In the genomic region with DNA sequence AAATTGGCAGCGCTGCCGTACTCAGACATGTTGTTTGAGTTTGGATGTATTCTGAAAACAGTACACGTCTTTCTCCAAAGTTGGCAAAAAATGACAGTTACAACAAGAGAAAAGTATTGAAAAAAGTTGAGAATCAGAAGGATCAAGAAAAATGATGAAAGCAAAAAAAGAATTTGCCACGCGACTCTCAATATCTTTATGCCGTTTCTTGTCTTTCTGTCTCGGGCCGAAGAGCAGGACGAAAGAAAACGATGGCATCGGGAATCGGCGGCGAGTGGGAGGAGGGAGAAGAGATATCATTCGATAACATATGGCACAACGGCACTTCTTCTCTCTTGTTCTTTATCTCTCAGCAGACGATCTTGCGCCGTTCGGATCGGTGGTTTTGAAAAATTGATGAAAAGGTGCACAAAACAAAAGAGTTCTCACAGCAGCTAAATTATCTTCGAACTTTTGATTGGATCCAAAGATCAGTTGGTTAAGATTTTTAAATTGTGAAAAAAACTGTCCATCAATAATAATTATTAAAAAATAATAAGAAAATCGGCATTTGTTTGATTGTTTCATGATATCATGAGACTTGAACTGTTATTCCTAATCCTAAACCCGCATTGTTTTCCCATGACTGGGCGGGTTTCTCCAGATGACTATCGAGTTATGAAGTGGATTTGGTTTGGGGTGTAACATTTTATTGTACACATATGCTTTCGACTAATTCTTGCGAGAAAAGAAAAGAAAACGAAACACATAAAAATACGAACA, we compare ENCODE assay signal across 6 worm cellular contexts.
TF ChIP-seq lines count a peak whose summit lies in the region.

A gene (minus strand): TSS at position 51 of the 762 bp plus-strand sequence.

TF ChIP-seq in whole organism, L1 larva, 84 proteins besides CTCF, POLR2A, EP300 and RAD21:
- TF ChIP-seq nhr-47 (tag; optimal IDR thresholded peaks at IDR 0.05; lab: Kevin White, UChicago), result no peak
- no peak for TF ChIP-seq C04F5.9 (tag; optimal IDR thresholded peaks at IDR 0.05; lab: Kevin White, UChicago)
- TF ChIP-seq nhr-71 (tag; optimal IDR thresholded peaks at IDR 0.05; lab: Kevin White, UChicago), result peak; percentile 22
- peak; percentile 90 for TF ChIP-seq pag-3 (tag; optimal IDR thresholded peaks at IDR 0.05; lab: Kevin White, UChicago; ENCODE audit: borderline replicate concordance, insufficient read depth)
- peak; percentile 52 for TF ChIP-seq dsc-1 (tag; optimal IDR thresholded peaks at IDR 0.05; lab: Kevin White, UChicago)
- TF ChIP-seq snu-23 (GFP tag; optimal IDR thresholded peaks at IDR 0.05; lab: Kevin White, UChicago), result peak; percentile 23
- TF ChIP-seq lin-14 (GFP tag; optimal IDR thresholded peaks at IDR 0.05; lab: Kevin White, UChicago), result peak; percentile 52
- peak; percentile 52 for TF ChIP-seq rnt-1 (tag; optimal IDR thresholded peaks at IDR 0.05; lab: Kevin White, UChicago)
TF ChIP-seq in whole organism, L1 larva: peak in this region for 6.

TF ChIP-seq in whole organism, L2 larva, 48 proteins besides CTCF, POLR2A, EP300 and RAD21 (continues in another document):
- TF ChIP-seq nhr-23 (tag; optimal IDR thresholded peaks at IDR 0.05; lab: Kevin White, UChicago), result no peak
- TF ChIP-seq peb-1 (tag; optimal IDR thresholded peaks at IDR 0.05; lab: Kevin White, UChicago), result no peak
- no peak for TF ChIP-seq gmeb-1 (tag; optimal IDR thresholded peaks at IDR 0.05; lab: Kevin White, UChicago)
- no peak for TF ChIP-seq lsy-2 (tag; optimal IDR thresholded peaks at IDR 0.05; lab: Kevin White, UChicago)
- TF ChIP-seq sma-3 (GFP tag; optimal IDR thresholded peaks at IDR 0.05; lab: Kevin White, UChicago), result no peak
- TF ChIP-seq unc-62 (GFP tag; optimal IDR thresholded peaks at IDR 0.05; lab: Kevin White, UChicago), result no peak
- TF ChIP-seq alr-1 (tag; optimal IDR thresholded peaks at IDR 0.05; lab: Kevin White, UChicago), result no peak
- no peak for TF ChIP-seq Y55F3AM.14 (GFP tag; optimal IDR thresholded peaks at IDR 0.05; lab: Kevin White, UChicago)
- TF ChIP-seq lin-39 (tag; optimal IDR thresholded peaks at IDR 0.05; lab: Kevin White, UChicago), result no peak
- no peak for TF ChIP-seq nhr-237 (tag; optimal IDR thresholded peaks at IDR 0.05; lab: Kevin White, UChicago)
- TF ChIP-seq nhr-77 (tag; optimal IDR thresholded peaks at IDR 0.05; lab: Kevin White, UChicago), result no peak
- TF ChIP-seq F13H6.1 (tag; optimal IDR thresholded peaks at IDR 0.05; lab: Kevin White, UChicago), result peak; percentile 29
- TF ChIP-seq zag-1 (tag; optimal IDR thresholded peaks at IDR 0.05; lab: Kevin White, UChicago), result no peak
- TF ChIP-seq crh-2 (tag; optimal IDR thresholded peaks at IDR 0.05; lab: Kevin White, UChicago), result no peak
- no peak for TF ChIP-seq sem-4 (tag; optimal IDR thresholded peaks at IDR 0.05; lab: Kevin White, UChicago)
- TF ChIP-seq nhr-11 (tag; optimal IDR thresholded peaks at IDR 0.05; lab: Kevin White, UChicago), result no peak

TF ChIP-seq in whole organism, L4 larva, 104 proteins besides CTCF, POLR2A, EP300 and RAD21:
- TF ChIP-seq hlh-11 (tag; optimal IDR thresholded peaks at IDR 0.05; lab: Kevin White, UChicago) (peak; percentile 55), egl-43 (GFP tag; IDR thresholded peaks at IDR 0.05; lab: Robert Waterston, UW) (no peak), nhr-28 (tag; optimal IDR thresholded peaks at IDR 0.05; lab: Kevin White, UChicago) (no peak), zip-2 (tag; optimal IDR thresholded peaks at IDR 0.05; lab: Kevin White, UChicago) (no peak), nhr-11 (tag; optimal IDR thresholded peaks at IDR 0.05; lab: Kevin White, UChicago) (peak; percentile 1), zag-1 (tag; optimal IDR thresholded peaks at IDR 0.05; lab: Kevin White, UChicago) (no peak), aha-1 (tag; lab: Kevin White, UChicago) (peak; percentile 63)
TF ChIP-seq in whole organism, L4 larva: peak in this region for 3.

TF ChIP-seq in whole organism, late embryonic, 69 proteins besides CTCF, POLR2A, EP300 and RAD21:
- TF ChIP-seq sdc-2 (tag; optimal IDR thresholded peaks at IDR 0.05; lab: Kevin White, UChicago) (no peak), sox-4 (tag; optimal IDR thresholded peaks at IDR 0.05; lab: Kevin White, UChicago) (no peak), npax-4 (tag; optimal IDR thresholded peaks at IDR 0.05; lab: Kevin White, UChicago) (no peak), ceh-18 (tag; optimal IDR thresholded peaks at IDR 0.05; lab: Kevin White, UChicago) (peak; percentile 7)

TF ChIP-seq in whole organism, mixed stage, embryonic, 35 proteins besides CTCF, POLR2A, EP300 and RAD21:
- TF ChIP-seq hlh-1 (tag; optimal IDR thresholded peaks at IDR 0.05; lab: Kevin White, UChicago) (peak; percentile 82), elt-1 (tag; optimal IDR thresholded peaks at IDR 0.05; lab: Kevin White, UChicago; ENCODE audit: borderline replicate concordance, insufficient read depth) (no peak)

TF ChIP-seq in whole organism, young adult, 124 proteins besides CTCF, POLR2A, EP300 and RAD21:
- TF ChIP-seq lin-35 (GFP tag; optimal IDR thresholded peaks at IDR 0.05; lab: Kevin White, UChicago) (no peak), zfh-2 (GFP tag; conservative IDR thresholded peaks at IDR 0.05; lab: Robert Waterston, UW) (0 out of 2 replicates have a peak, but pooled peaks have one; percentile 37)
